Worm (Caenorhabditis elegans) whole organism, early embryonic: ENCODE measurements around the gene nspe-2.

ENCODE experiments used
- B0310.2 ChIP-seq: sonication (generic microtip); optimal IDR thresholded peaks from 2 replicates; lab custom pipeline; 2016; ENCODE audit warnings: mild to moderate bottlenecking, missing genetic modification characterization, missing compliant biosample characterization
- aly-1 ChIP-seq: sonication (generic microtip); optimal IDR thresholded peaks from 2 replicates; lab custom pipeline; 2016; ENCODE audit warnings: missing genetic modification characterization, missing compliant biosample characterization
- ama-1 ChIP-seq: fragments of 150-350 bp; optimal IDR thresholded peaks from 2 replicates; lab custom pipeline; 2014
- ceh-13 ChIP-seq: fragments of 200-800 bp; sonication (Bioruptor generic); optimal IDR thresholded peaks from 2 replicates; lab custom pipeline; 2018; ENCODE audit warnings: mild to moderate bottlenecking, missing genetic modification characterization, missing compliant biosample characterization
- ceh-36 ChIP-seq: sonication (generic microtip); optimal IDR thresholded peaks from 2 replicates; lab custom pipeline; 2016; ENCODE audit warnings: missing genetic modification characterization, inconsistent platforms, missing compliant biosample characterization
- ets-7 ChIP-seq: sonication (generic microtip); optimal IDR thresholded peaks from 2 replicates; lab custom pipeline; 2016; ENCODE audit warnings: missing genotype, missing genetic modification characterization, missing compliant biosample characterization
- flt-1 ChIP-seq: fragments of 200-800 bp; sonication (Bioruptor generic); IDR thresholded peaks from 2 replicates; pipeline ENCODE4 v1.3.6; 2022; ENCODE audit warnings: missing genetic modification characterization, missing compliant biosample characterization
- hmbx-1 ChIP-seq: sonication (generic microtip); optimal IDR thresholded peaks from 2 replicates; lab custom pipeline; 2016; ENCODE audit warnings: mild to moderate bottlenecking, missing genetic modification characterization, missing compliant biosample characterization
- hmg-4 ChIP-seq: fragments of 200-800 bp; sonication (Bioruptor generic); optimal IDR thresholded peaks from 2 replicates; lab custom pipeline; 2018; ENCODE audit warnings: mild to moderate bottlenecking, missing genetic modification characterization, missing compliant biosample characterization
- hnd-1 ChIP-seq: sonication (generic microtip); optimal IDR thresholded peaks from 2 replicates; lab custom pipeline; 2016; ENCODE audit warnings: missing genetic modification characterization, missing compliant biosample characterization
- pes-1 ChIP-seq: fragments of 200-800 bp; sonication (Bioruptor generic); IDR thresholded peaks from 2 replicates; pipeline ENCODE4 v1.3.6; 2022; ENCODE audit warnings: missing genetic modification reagents, missing genetic modification characterization, missing compliant biosample characterization
- sea-1 ChIP-seq: fragments of 200-800 bp; sonication (Bioruptor generic); conservative IDR thresholded peaks from 2 replicates; pipeline ENCODE4 v1.3.6; 2022; ENCODE audit warnings: missing genetic modification characterization, missing compliant biosample characterization
- tbx-11 ChIP-seq: fragments of 200-800 bp; sonication (Bioruptor generic); IDR thresholded peaks from 2 replicates; pipeline ENCODE4 v1.3.6; 2022; ENCODE audit warnings: missing genetic modification characterization, missing compliant biosample characterization

DNA sequence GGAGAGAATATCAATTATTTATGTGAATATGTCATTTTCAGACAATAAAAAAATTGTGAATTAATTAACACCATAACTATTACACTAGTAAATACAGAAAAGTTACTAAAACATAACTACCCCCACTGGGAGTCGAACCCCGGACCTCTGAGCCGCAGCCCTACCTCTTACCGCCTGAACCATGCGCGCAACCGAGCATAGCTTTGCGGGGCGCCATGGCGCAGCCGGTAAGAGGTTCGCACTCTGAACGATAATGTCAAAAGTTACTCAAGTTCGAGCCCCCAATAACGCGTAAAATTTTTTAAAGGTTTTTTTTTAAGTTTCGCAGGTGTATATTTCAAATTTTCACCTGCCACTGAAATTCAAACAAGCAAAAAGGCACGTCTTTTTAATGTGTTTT is 46.9 kb upstream of the nspe-2 start:
- no peak for TF ChIP-seq ets-7
- no peak for TF ChIP-seq pes-1 (GFP tag; lab: Robert Waterston, UW)
- TF ChIP-seq tbx-11 (GFP tag; lab: Robert Waterston, UW): no peak
- no peak for TF ChIP-seq ceh-36
- no peak for TF ChIP-seq hnd-1 (tag; lab: Kevin White, UChicago)
- TF ChIP-seq hmbx-1 (tag; lab: Kevin White, UChicago): no peak
- TF ChIP-seq flt-1 (GFP tag; lab: Robert Waterston, UW): no peak
- TF ChIP-seq B0310.2 (tag; lab: Kevin White, UChicago): no peak
- TF ChIP-seq sea-1 (GFP tag; lab: Robert Waterston, UW): no peak
- TF ChIP-seq ama-1: no peak
- no peak for TF ChIP-seq aly-1 (tag; lab: Kevin White, UChicago)
- no peak for TF ChIP-seq hmg-4 (GFP tag; lab: Kevin White, UChicago)
- no peak for TF ChIP-seq ceh-13
